Fruit fly (Drosophila melanogaster): ENCODE results near the gene ex.

Gene ex

DNA sequence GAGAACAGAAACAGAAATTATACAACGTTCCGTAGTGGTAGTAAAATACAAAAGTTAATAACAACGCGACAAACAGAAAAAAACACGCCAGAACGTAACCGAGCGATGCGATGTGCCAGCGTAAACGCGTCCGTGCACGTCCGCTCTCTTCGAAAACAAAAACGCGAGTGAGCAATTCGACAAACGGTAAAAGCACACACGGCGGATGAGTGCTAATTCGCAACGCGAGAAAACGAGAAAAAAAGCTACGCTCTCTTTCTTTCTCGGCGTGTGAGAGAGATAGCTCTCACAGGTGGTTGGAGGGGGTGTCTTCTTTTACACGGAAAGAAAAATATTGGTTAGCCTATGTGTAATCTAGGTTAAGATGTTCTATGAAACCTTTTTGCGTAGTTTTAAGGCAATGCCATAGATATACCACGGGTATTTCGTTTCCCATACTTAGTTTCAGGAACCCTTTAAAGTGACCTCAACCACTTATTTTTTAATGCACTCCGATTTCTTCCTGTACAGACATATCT, 41.1 kb downstream of the ex start, which contains the start of gene CG4297 (continued):
- peak; percentile 91 for TF ChIP-seq Dek (tag; optimal IDR thresholded peaks at IDR 0.05)
- TF ChIP-seq GATAe (GFP tag; conservative IDR thresholded peaks at IDR 0.05), result no peak
- no peak for TF ChIP-seq gt (GFP tag; IDR thresholded peaks at IDR 0.05)
- TF ChIP-seq CG10565 (GFP tag; optimal IDR thresholded peaks at IDR 0.05), result peak; percentile 70
- peak; percentile 91 for TF ChIP-seq CG13424 (tag; optimal IDR thresholded peaks at IDR 0.05)
- TF ChIP-seq Dip2 (GFP tag; IDR thresholded peaks at IDR 0.05), result no peak
- TF ChIP-seq Abd-B (GFP tag; optimal IDR thresholded peaks at IDR 0.05), result peak; percentile 79
- TF ChIP-seq dysf (GFP tag; IDR thresholded peaks at IDR 0.05), result no peak
- no peak for TF ChIP-seq Oaz (GFP tag; IDR thresholded peaks at IDR 0.05)
- peak; percentile 68 for TF ChIP-seq CTCF (GFP tag; optimal IDR thresholded peaks at IDR 0.05)
- no peak for TF ChIP-seq cad (GFP tag; optimal IDR thresholded peaks at IDR 0.05)
- peak; percentile 38 for TF ChIP-seq Sry-β (GFP tag; optimal IDR thresholded peaks at IDR 0.05)
- TF ChIP-seq emc (GFP tag; optimal IDR thresholded peaks at IDR 0.05), result peak; percentile 89
- TF ChIP-seq slou (GFP tag; optimal IDR thresholded peaks at IDR 0.05), result peak; percentile 83
- TF ChIP-seq bab2 (GFP tag; optimal IDR thresholded peaks at IDR 0.05), result peak; percentile 92
- no peak for TF ChIP-seq CG16779 (GFP tag; IDR thresholded peaks at IDR 0.05)
- TF ChIP-seq gro (GFP tag; optimal IDR thresholded peaks at IDR 0.05), result peak; percentile 90
- peak; percentile 93 for TF ChIP-seq CG6254 (GFP tag; optimal IDR thresholded peaks at IDR 0.05)
- peak; percentile 90 for TF ChIP-seq CG4328 (GFP tag; optimal IDR thresholded peaks at IDR 0.05)
- no peak for TF ChIP-seq CG8765 (GFP tag; IDR thresholded peaks at IDR 0.05)
- peak; percentile 75 for TF ChIP-seq CG18011 (GFP tag; optimal IDR thresholded peaks at IDR 0.05)
- TF ChIP-seq Atf-2 (GFP tag; optimal IDR thresholded peaks at IDR 0.05), result peak; percentile 89
- no peak for TF ChIP-seq CG1024 (GFP tag; IDR thresholded peaks at IDR 0.05)
- TF ChIP-seq CG31224 (GFP tag; IDR thresholded peaks at IDR 0.05), result no peak
- TF ChIP-seq Scr (GFP tag; IDR thresholded peaks at IDR 0.05; ENCODE audit: partially characterized antibody), result no peak
- no peak for TF ChIP-seq HLH3B (GFP tag; IDR thresholded peaks at IDR 0.05)
- no peak for TF ChIP-seq CG32532 (GFP tag; IDR thresholded peaks at IDR 0.05)
- peak; percentile 91 for TF ChIP-seq Sox100B (GFP tag; optimal IDR thresholded peaks at IDR 0.05)
- TF ChIP-seq CG32772 (GFP tag; IDR thresholded peaks at IDR 0.05), result no peak
- peak; percentile 86 for TF ChIP-seq CG15011 (GFP tag; optimal IDR thresholded peaks at IDR 0.05)
- TF ChIP-seq CG9437 (GFP tag; optimal IDR thresholded peaks at IDR 0.05), result peak; percentile 94
- peak; percentile 95 for TF ChIP-seq lilli (GFP tag; optimal IDR thresholded peaks at IDR 0.05)
- TF ChIP-seq slbo (GFP tag; IDR thresholded peaks at IDR 0.05), result no peak
- TF ChIP-seq CG11093 (GFP tag; IDR thresholded peaks at IDR 0.05), result peak; percentile 87
- peak; percentile 93 for TF ChIP-seq CG2712 (tag; optimal IDR thresholded peaks at IDR 0.05)
- no peak for TF ChIP-seq Kr (GFP tag; optimal IDR thresholded peaks at IDR 0.05)
- TF ChIP-seq cwo (GFP tag; optimal IDR thresholded peaks at IDR 0.05), result peak; percentile 93
- peak; percentile 90 for TF ChIP-seq CG6272 (GFP tag; IDR thresholded peaks at IDR 0.05)
- TF ChIP-seq CG10543 (GFP tag; optimal IDR thresholded peaks at IDR 0.05), result peak; percentile 89
- TF ChIP-seq CG14710 (tag; optimal IDR thresholded peaks at IDR 0.05), result peak; percentile 75
- no peak for TF ChIP-seq CG14441 (GFP tag; IDR thresholded peaks at IDR 0.05)
- no peak for TF ChIP-seq zen2 (GFP tag; IDR thresholded peaks at IDR 0.05; ENCODE audit: partially characterized antibody)
- TF ChIP-seq CG10462 (GFP tag; optimal IDR thresholded peaks at IDR 0.05), result peak; percentile 85
- peak; percentile 91 for TF ChIP-seq fd96Cb (tag; optimal IDR thresholded peaks at IDR 0.05)
- TF ChIP-seq CG2129 (GFP tag; IDR thresholded peaks at IDR 0.05; ENCODE audit: partially characterized antibody), result no peak
- peak; percentile 93 for TF ChIP-seq CG18262 (tag; optimal IDR thresholded peaks at IDR 0.05)
- TF ChIP-seq CG8290 (GFP tag; optimal IDR thresholded peaks at IDR 0.05), result peak; percentile 80
- TF ChIP-seq CG8290 (tag; optimal IDR thresholded peaks at IDR 0.05), result peak; percentile 48 to 96
- TF ChIP-seq CG8388 (GFP tag; optimal IDR thresholded peaks at IDR 0.05), result peak; percentile 89
- peak; percentile 84 for TF ChIP-seq CG5180 (GFP tag; optimal IDR thresholded peaks at IDR 0.05)
- peak; percentile 69 for TF ChIP-seq pros (GFP tag; optimal IDR thresholded peaks at IDR 0.05)
- peak; percentile 93 for TF ChIP-seq CG1603 (tag; optimal IDR thresholded peaks at IDR 0.05)
